Fruit fly (Drosophila melanogaster) whole organism, embryonic: Measurements from ENCODE around the gene CG15414.

Source experiments
- Ada2b ChIP-seq: fragments of 200-800 bp; sonication (Bioruptor generic); IDR thresholded peaks from 2 replicates; pipeline ENCODE4 v1.3.6; 2022; ENCODE audit warnings: missing biosample characterization, missing genetic modification characterization
- Antp ChIP-seq: fragments of 200-800 bp; sonication (Bioruptor generic); optimal IDR thresholded peaks from 3 replicates; lab custom pipeline; 2016; ENCODE audit warnings: missing biosample characterization, missing genetic modification characterization
- CG11247 ChIP-seq: fragments of 200-800 bp; sonication (Bioruptor generic); IDR thresholded peaks from 2 replicates; pipeline ENCODE4 v1.3.6; 2022; ENCODE audit warnings: missing biosample characterization, missing genetic modification characterization
- CG13296 ChIP-seq: fragments of 200-800 bp; sonication (Bioruptor generic); optimal IDR thresholded peaks from 3 replicates; lab custom pipeline; 2018; ENCODE audit warnings: missing biosample characterization, mild to moderate bottlenecking, missing genetic modification characterization
- CG16815 ChIP-seq: fragments of 200-800 bp; sonication (Bioruptor generic); optimal IDR thresholded peaks from 3 replicates; lab custom pipeline; 2017; ENCODE audit warnings: missing biosample characterization, mild to moderate bottlenecking, missing genetic modification characterization
- CG17568 ChIP-seq: fragments of 200-800 bp; sonication (Bioruptor generic); optimal IDR thresholded peaks from 2 replicates; lab custom pipeline; 2018; ENCODE audit warnings: missing biosample characterization, mild to moderate bottlenecking, missing genetic modification characterization, moderate library complexity
- CG18262 ChIP-seq: fragments of 200-800 bp; optimal IDR thresholded peaks from 3 replicates; lab custom pipeline; 2019; ENCODE audit warnings: missing biosample characterization, mild to moderate bottlenecking, missing genetic modification characterization, moderate library complexity
- CG30020 ChIP-seq: fragments of 200-800 bp; optimal IDR thresholded peaks from 2 replicates; lab custom pipeline; 2019; ENCODE audit warnings: missing biosample characterization, mild to moderate bottlenecking, missing genetic modification characterization, moderate library complexity
- CG32772 ChIP-seq: fragments of 200-800 bp; sonication (Bioruptor generic); IDR thresholded peaks from 2 replicates; pipeline ENCODE4 v1.3.6; 2022; ENCODE audit warnings: missing biosample characterization, missing genetic modification characterization
- CG33213 ChIP-seq: fragments of 200-800 bp; sonication (Bioruptor generic); optimal IDR thresholded peaks from 3 replicates; lab custom pipeline; 2016; ENCODE audit warnings: missing biosample characterization, missing genetic modification characterization
- CG3407 ChIP-seq: fragments of 200-800 bp; sonication (Bioruptor generic); optimal IDR thresholded peaks from 2 replicates; lab custom pipeline; 2018; ENCODE audit warnings: missing biosample characterization, mild to moderate bottlenecking, missing genetic modification characterization
- CG4282 ChIP-seq: fragments of 200-800 bp; sonication (Bioruptor generic); optimal IDR thresholded peaks from 2 replicates; lab custom pipeline; 2016; ENCODE audit warnings: missing biosample characterization, missing genetic modification characterization
- CG4360 ChIP-seq: fragments of 200-800 bp; sonication (Bioruptor generic); IDR thresholded peaks from 2 replicates; pipeline ENCODE4 v1.3.6; 2022; ENCODE audit warnings: missing biosample characterization, missing genetic modification characterization
- CG4404 ChIP-seq: fragments of 200-800 bp; sonication (Bioruptor generic); IDR thresholded peaks from 2 replicates; pipeline ENCODE4 v1.3.6; 2022; ENCODE audit warnings: missing biosample characterization, missing genetic modification characterization
- CG5180 ChIP-seq: fragments of 200-800 bp; sonication (Bioruptor generic); optimal IDR thresholded peaks from 3 replicates; lab custom pipeline; 2017; ENCODE audit warnings: missing biosample characterization, missing genetic modification characterization, mild to moderate bottlenecking, moderate library complexity, missing genetic modification reagents
- CG6654 ChIP-seq: fragments of 200-800 bp; sonication (Bioruptor generic); optimal IDR thresholded peaks from 2 replicates; lab custom pipeline; 2017; ENCODE audit warnings: missing biosample characterization, mild to moderate bottlenecking, missing genetic modification characterization
- CG6765 ChIP-seq: fragments of 200-800 bp; sonication (Bioruptor generic); optimal IDR thresholded peaks from 3 replicates; lab custom pipeline; 2017; ENCODE audit warnings: missing biosample characterization, mild to moderate bottlenecking, missing genetic modification characterization
- CG6854 ChIP-seq: fragments of 200-800 bp; sonication (Bioruptor generic); optimal IDR thresholded peaks from 3 replicates; lab custom pipeline; 2017; ENCODE audit warnings: missing biosample characterization, mild to moderate bottlenecking, missing genetic modification characterization
- CG7357 ChIP-seq: fragments of 200-800 bp; sonication (Bioruptor generic); IDR thresholded peaks from 3 replicates; pipeline ENCODE4 v1.3.6; 2022; ENCODE audit warnings: missing biosample characterization, missing genetic modification characterization
- CG7745 ChIP-seq: fragments of 200-800 bp; sonication (Bioruptor generic); optimal IDR thresholded peaks from 2 replicates; lab custom pipeline; 2018; ENCODE audit warnings: missing biosample characterization, mild to moderate bottlenecking, missing genetic modification characterization, moderate library complexity
- CG7786 ChIP-seq: fragments of 200-800 bp; sonication (Bioruptor generic); optimal IDR thresholded peaks from 2 replicates; lab custom pipeline; 2016; ENCODE audit warnings: missing biosample characterization, missing genetic modification characterization
- CG8089 ChIP-seq: fragments of 200-800 bp; sonication (Bioruptor generic); optimal IDR thresholded peaks from 3 replicates; lab custom pipeline; 2016; ENCODE audit warnings: missing biosample characterization, missing genetic modification characterization
- CG8388 ChIP-seq: fragments of 200-800 bp; sonication (Bioruptor generic); optimal IDR thresholded peaks from 2 replicates; lab custom pipeline; 2019; ENCODE audit warnings: missing biosample characterization, mild to moderate bottlenecking, missing genetic modification characterization, moderate library complexity
- CG8765 ChIP-seq: fragments of 200-800 bp; sonication (Bioruptor generic); IDR thresholded peaks from 2 replicates; pipeline ENCODE4 v1.3.6; 2022; ENCODE audit warnings: missing biosample characterization, missing genetic modification characterization
- CG9932 ChIP-seq: fragments of 200-800 bp; sonication (Bioruptor generic); IDR thresholded peaks from 2 replicates; pipeline ENCODE4 v1.3.6; 2022; ENCODE audit warnings: missing biosample characterization, missing genetic modification characterization
- CoRest ChIP-seq: fragments of 200-800 bp; sonication (Bioruptor generic); optimal IDR thresholded peaks from 3 replicates; lab custom pipeline; 2018; ENCODE audit warnings: missing biosample characterization, mild to moderate bottlenecking, missing genetic modification characterization, moderate library complexity
- Dbx ChIP-seq: fragments of 200-800 bp; sonication (Bioruptor generic); IDR thresholded peaks from 3 replicates; pipeline ENCODE4 v1.3.6; 2022; ENCODE audit warnings: missing biosample characterization, missing genetic modification characterization
- Dll ChIP-seq: fragments of 200-800 bp; sonication (Bioruptor generic); IDR thresholded peaks from 4 replicates; pipeline ENCODE4 v1.3.6; 2022; ENCODE audit warnings: missing biosample characterization, missing genetic modification characterization; ENCODE audit not compliant: partially characterized antibody
- E2f2 ChIP-seq: fragments of 200-800 bp; sonication (Bioruptor generic); IDR thresholded peaks from 2 replicates; pipeline ENCODE4 v1.3.6; 2022; ENCODE audit warnings: missing biosample characterization, missing genetic modification characterization
- H15 ChIP-seq: fragments of 200-800 bp; sonication (Bioruptor generic); IDR thresholded peaks from 3 replicates; pipeline ENCODE4 v1.3.6; 2022; ENCODE audit warnings: missing biosample characterization, missing genetic modification characterization
- HHEX ChIP-seq: fragments of 200-800 bp; sonication (Bioruptor generic); optimal IDR thresholded peaks from 3 replicates; lab custom pipeline; 2017; ENCODE audit warnings: missing biosample characterization, mild to moderate bottlenecking, missing genetic modification characterization, missing genetic modification reagents
- HLH4C ChIP-seq: fragments of 200-800 bp; sonication (Bioruptor generic); IDR thresholded peaks from 3 replicates; pipeline ENCODE4 v1.3.6; 2022; ENCODE audit warnings: missing biosample characterization, missing genetic modification characterization; ENCODE audit not compliant: partially characterized antibody
- Kr ChIP-seq: fragments of 200-800 bp; sonication (Bioruptor generic); optimal IDR thresholded peaks from 2 replicates; lab custom pipeline; 2017; ENCODE audit warnings: missing biosample characterization, mild to moderate bottlenecking, missing genetic modification characterization
- MESR4 ChIP-seq: fragments of 200-800 bp; sonication (Bioruptor generic); optimal IDR thresholded peaks from 2 replicates; lab custom pipeline; 2018; ENCODE audit warnings: missing biosample characterization, mild to moderate bottlenecking, missing genetic modification characterization, moderate library complexity
- Myb ChIP-seq: fragments of 200-800 bp; sonication (Bioruptor generic); optimal IDR thresholded peaks from 2 replicates; lab custom pipeline; 2016; ENCODE audit warnings: missing biosample characterization, missing genetic modification characterization
- NC2α ChIP-seq: fragments of 200-800 bp; sonication (Bioruptor generic); optimal IDR thresholded peaks from 2 replicates; lab custom pipeline; 2016; ENCODE audit warnings: missing biosample characterization, missing genetic modification characterization
- NK7.1 ChIP-seq: fragments of 200-800 bp; sonication (Bioruptor generic); optimal IDR thresholded peaks from 3 replicates; lab custom pipeline; 2016; ENCODE audit warnings: missing biosample characterization, missing genetic modification characterization
- Nf-YA ChIP-seq: fragments of 200-800 bp; sonication (Bioruptor generic); IDR thresholded peaks from 2 replicates; pipeline ENCODE4 v1.3.6; 2022; ENCODE audit warnings: missing biosample characterization, missing genetic modification characterization
- Spps ChIP-seq: fragments of 200-800 bp; sonication (Bioruptor generic); optimal IDR thresholded peaks from 2 replicates; lab custom pipeline; 2018; ENCODE audit warnings: missing biosample characterization, mild to moderate bottlenecking, missing genetic modification characterization
- Stat92E ChIP-seq, 3 experiments: fragments of >200 bp in 2 of 3; fragments of 200-800 bp in 1 of 3; sonication (Bioruptor generic) in 1 of 3; optimal IDR thresholded peaks; 2 replicates each; lab custom pipeline; 2017 to 2019; ENCODE audit warnings: missing biosample characterization in 3 of 3, missing genetic modification characterization in 3 of 3, mild to moderate bottlenecking in 1 of 3, moderate library complexity in 1 of 3
- YL-1 ChIP-seq: fragments of 200-800 bp; sonication (Bioruptor generic); optimal IDR thresholded peaks from 3 replicates; lab custom pipeline; 2017; ENCODE audit warnings: missing biosample characterization, mild to moderate bottlenecking, missing genetic modification characterization
- aop ChIP-seq: fragments of 200-800 bp; sonication (Bioruptor generic); IDR thresholded peaks from 2 replicates; pipeline ENCODE4 v1.3.6; 2022; ENCODE audit warnings: missing biosample characterization, missing genetic modification characterization
- ato ChIP-seq: fragments of 200-800 bp; sonication (Bioruptor generic); IDR thresholded peaks from 2 replicates; pipeline ENCODE4 v1.3.6; 2022; ENCODE audit warnings: missing biosample characterization, missing genetic modification characterization; ENCODE audit not compliant: partially characterized antibody
- dan ChIP-seq: fragments of 200-800 bp; sonication (Bioruptor generic); IDR thresholded peaks from 2 replicates; pipeline ENCODE4 v1.3.6; 2022; ENCODE audit warnings: missing biosample characterization, missing genetic modification characterization
- dimm ChIP-seq: fragments of 200-800 bp; sonication (Bioruptor generic); IDR thresholded peaks from 2 replicates; pipeline ENCODE4 v1.3.6; 2022; ENCODE audit warnings: missing biosample characterization, missing genetic modification characterization
- exex ChIP-seq: fragments of 200-800 bp; sonication (Bioruptor generic); optimal IDR thresholded peaks from 4 replicates; lab custom pipeline; 2018; ENCODE audit warnings: missing biosample characterization, mild to moderate bottlenecking, missing genetic modification characterization, moderate library complexity
- fd3F ChIP-seq: fragments of 200-800 bp; sonication (Bioruptor generic); optimal IDR thresholded peaks from 2 replicates; lab custom pipeline; 2018; ENCODE audit warnings: missing biosample characterization, mild to moderate bottlenecking, missing genetic modification characterization, moderate library complexity
- kah ChIP-seq: fragments of 200-800 bp; sonication (Bioruptor generic); optimal IDR thresholded peaks from 2 replicates; lab custom pipeline; 2018; ENCODE audit warnings: missing biosample characterization, mild to moderate bottlenecking, missing genetic modification characterization
- pros ChIP-seq: fragments of 200-800 bp; sonication (Bioruptor generic); optimal IDR thresholded peaks from 3 replicates; lab custom pipeline; 2019; ENCODE audit warnings: missing biosample characterization, mild to moderate bottlenecking, missing genetic modification characterization, moderate library complexity
- ranshi ChIP-seq: fragments of 200-800 bp; sonication (Bioruptor generic); IDR thresholded peaks from 2 replicates; pipeline ENCODE4 v1.3.6; 2022; ENCODE audit warnings: missing biosample characterization, missing genetic modification characterization
- shn ChIP-seq: fragments of 200-800 bp; sonication (Bioruptor generic); optimal IDR thresholded peaks from 3 replicates; lab custom pipeline; 2016; ENCODE audit warnings: missing biosample characterization, missing genetic modification characterization

The CG15414 gene

dm6 chr2L:3475948-3476347, 14.9 kb downstream of the CG15414 start (continued):
- TF ChIP-seq CG13296 (GFP tag; lab: Kevin White, UChicago) (peak; percentile 69), MESR4 (GFP tag; lab: Kevin White, UChicago) (no peak), CG6854 (GFP tag; lab: Kevin White, UChicago) (peak; percentile 3), CG6765 (GFP tag; lab: Kevin White, UChicago) (peak; percentile 65), CG3407 (peak; percentile 6), CG33213 (GFP tag; lab: Kevin White, UChicago) (no peak), HLH4C (GFP tag; lab: Robert Waterston, UW) (no peak), Stat92E (GFP tag; optimal IDR thresholded peaks at IDR 0.05; lab: Kevin White, UChicago) (no peak), CG4282 (no peak), CG30020 (tag; lab: Kevin White, UChicago) (no peak), kah (GFP tag; lab: Kevin White, UChicago) (no peak), CG18262 (tag; lab: Kevin White, UChicago) (peak; percentile 66), CG9932 (GFP tag; lab: Robert Waterston, UW) (peak; percentile 65), Ada2b (GFP tag; lab: Robert Waterston, UW) (peak; percentile 57; the same call in 1 of the 2 replicates), CG7357 (GFP tag; lab: Robert Waterston, UW) (0 out of 3 replicates have a peak, but pooled peaks have one; percentile 23), Spps (tag; lab: Kevin White, UChicago) (no peak), ranshi (GFP tag; lab: Robert Waterston, UW) (no peak), CG8089 (GFP tag; lab: Kevin White, UChicago) (no peak), Nf-YA (GFP tag; lab: Robert Waterston, UW) (no peak), YL-1 (no peak), CG8388 (peak; percentile 27), dan (GFP tag; lab: Robert Waterston, UW) (no peak), Dll (GFP tag; lab: Robert Waterston, UW) (no peak), ato (GFP tag; lab: Robert Waterston, UW) (no peak), CG17568 (GFP tag; lab: Kevin White, UChicago) (peak; percentile 66), Myb (GFP tag; lab: Kevin White, UChicago) (peak; percentile 24), shn (GFP tag; lab: Kevin White, UChicago) (peak; percentile 26), CG16815 (no peak), H15 (GFP tag; lab: Robert Waterston, UW) (0 out of 3 replicates have a peak, but pooled peaks have one; percentile 44), exex (tag; lab: Kevin White, UChicago) (peak; percentile 25), Antp (GFP tag; lab: Kevin White, UChicago) (peak; percentile 22), CG6654 (GFP tag; lab: Kevin White, UChicago) (no peak), Kr (no peak), E2f2 (GFP tag; lab: Robert Waterston, UW) (peak; percentile 31; the same call in 1 of the 2 replicates), CG8765 (GFP tag; lab: Robert Waterston, UW) (no peak), dimm (GFP tag; lab: Robert Waterston, UW) (no peak), CG32772 (GFP tag; lab: Robert Waterston, UW) (peak; percentile 7; the same call in 1 of the 2 replicates), CG4360 (GFP tag; lab: Robert Waterston, UW) (no peak), CG4404 (GFP tag; lab: Robert Waterston, UW) (no peak), CoRest (peak; percentile 80), Dbx (GFP tag; lab: Robert Waterston, UW) (peak; percentile 55; the same call in 1 of the 3 replicates), CG5180 (GFP tag; lab: Kevin White, UChicago) (peak; percentile 47), NC2α (no peak), CG11247 (GFP tag; lab: Robert Waterston, UW) (no peak), fd3F (peak; percentile 68), CG7745 (no peak), pros (GFP tag; lab: Kevin White, UChicago) (no peak), NK7.1 (peak; percentile 29), CG7786 (peak; percentile 47), aop (no peak), HHEX (GFP tag; lab: Kevin White, UChicago) (peak; percentile 76)
